Fruit fly (Drosophila melanogaster) whole organism, pupa: ENCODE data around the gene Dic4.

Experiments used
- CG12605 ChIP-seq: fragments of 200-800 bp; sonication (Bioruptor generic); IDR thresholded peaks from 2 replicates; pipeline ENCODE4 v1.3.6; 2022; ENCODE audit warnings: missing biosample characterization, missing genetic modification characterization
- CG15710 ChIP-seq: fragments of 200-800 bp; sonication (Bioruptor generic); optimal IDR thresholded peaks from 2 replicates; lab custom pipeline; 2018; ENCODE audit warnings: missing biosample characterization, mild to moderate bottlenecking, missing genetic modification characterization, moderate library complexity
- CG17806 ChIP-seq: fragments of 200-800 bp; sonication (Bioruptor generic); optimal IDR thresholded peaks from 2 replicates; lab custom pipeline; 2018; ENCODE audit warnings: missing biosample characterization, mild to moderate bottlenecking, missing genetic modification characterization, moderate library complexity
- CG34367 ChIP-seq: fragments of 200-800 bp; sonication (Bioruptor generic); optimal IDR thresholded peaks from 2 replicates; lab custom pipeline; 2018; ENCODE audit warnings: missing biosample characterization, mild to moderate bottlenecking, missing genetic modification characterization
- CG4496 ChIP-seq: fragments of 200-800 bp; sonication (Bioruptor generic); IDR thresholded peaks from 3 replicates; pipeline ENCODE4 v1.3.6; 2022; ENCODE audit warnings: missing biosample characterization, missing genetic modification characterization
- Pif1B ChIP-seq: fragments of 200-800 bp; sonication (Bioruptor generic); optimal IDR thresholded peaks from 3 replicates; lab custom pipeline; 2016; ENCODE audit warnings: missing biosample characterization, missing genetic modification characterization
- Snoo ChIP-seq: fragments of 200-800 bp; sonication (Bioruptor generic); optimal IDR thresholded peaks from 3 replicates; lab custom pipeline; 2017; ENCODE audit warnings: missing biosample characterization, mild to moderate bottlenecking, missing genetic modification characterization, inconsistent platforms
- rn ChIP-seq: fragments of 200-800 bp; sonication (Bioruptor generic); IDR thresholded peaks from 2 replicates; pipeline ENCODE4 v1.3.6; 2022; ENCODE audit warnings: missing biosample characterization, missing genetic modification characterization

DNA sequence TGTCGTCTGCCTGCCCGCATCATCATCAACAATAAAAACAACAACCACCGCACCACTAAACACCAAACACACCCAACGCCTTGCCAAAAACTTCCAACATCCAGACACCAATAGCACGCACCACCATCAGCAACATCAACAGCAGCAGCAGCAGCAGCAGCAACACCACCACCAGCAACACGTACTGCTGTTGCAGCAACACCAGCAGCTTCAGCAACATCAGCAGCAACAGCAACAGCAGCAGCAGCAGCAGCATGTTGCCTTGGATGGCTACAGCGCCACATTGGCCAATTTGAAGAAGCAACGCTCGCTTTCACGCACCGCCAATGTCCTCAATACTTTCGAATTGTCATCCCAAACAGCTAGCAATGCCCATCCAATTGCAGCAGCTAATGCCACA is 32.6 kb downstream of the Dic4 start:
- no peak for TF ChIP-seq Snoo
- no peak for TF ChIP-seq CG17806
- TF ChIP-seq rn (GFP tag; lab: Robert Waterston, UW): no peak
- no peak for TF ChIP-seq CG4496 (GFP tag; lab: Robert Waterston, UW)
- TF ChIP-seq CG34367 (tag; lab: Kevin White, UChicago): no peak
- no peak for TF ChIP-seq CG12605
- TF ChIP-seq Pif1B (GFP tag; lab: Kevin White, UChicago): no peak
- TF ChIP-seq CG15710 (tag; lab: Kevin White, UChicago): no peak
